Worm (Caenorhabditis elegans) whole organism, mixed stage, embryonic: ENCODE results near the gene K11D12.14.

Experiments
- M03D4.4 ChIP-seq: sonication (generic microtip); optimal IDR thresholded peaks from 2 replicates; lab custom pipeline; 2017; ENCODE audit warnings: mild to moderate bottlenecking, missing genetic modification characterization, missing compliant biosample characterization
- bed-3 ChIP-seq: fragments of 200-800 bp; sonication (Bioruptor generic); optimal IDR thresholded peaks from 3 replicates; lab custom pipeline; 2018; ENCODE audit warnings: mild to moderate bottlenecking, missing genetic modification characterization, moderate library complexity, missing compliant biosample characterization
- blmp-1 ChIP-seq: fragments of 150-350 bp; optimal IDR thresholded peaks from 2 replicates; lab custom pipeline; 2014; ENCODE audit warnings: missing biosample characterization, missing genetic modification characterization
- ceh-39 ChIP-seq: fragments of 150-350 bp; optimal IDR thresholded peaks from 2 replicates; lab custom pipeline; 2014; ENCODE audit warnings: missing biosample characterization, missing genetic modification characterization
- ceh-43 ChIP-seq: fragments of 200-800 bp; sonication (Bioruptor generic); optimal IDR thresholded peaks from 2 replicates; lab custom pipeline; 2018; ENCODE audit warnings: mild to moderate bottlenecking, missing genetic modification characterization, moderate library complexity, missing compliant biosample characterization
- ceh-83 ChIP-seq: fragments of 200-800 bp; sonication (Bioruptor generic); optimal IDR thresholded peaks from 2 replicates; lab custom pipeline; 2018; ENCODE audit warnings: mild to moderate bottlenecking, missing genetic modification characterization, missing compliant biosample characterization
- cnd-1 ChIP-seq: fragments of 200-800 bp; sonication (Bioruptor generic); optimal IDR thresholded peaks from 2 replicates; lab custom pipeline; 2018; ENCODE audit warnings: mild to moderate bottlenecking, missing genetic modification characterization, missing compliant biosample characterization
- drap-1 ChIP-seq: fragments of 200-800 bp; sonication (Bioruptor generic); optimal IDR thresholded peaks from 3 replicates; lab custom pipeline; 2018; ENCODE audit warnings: mild to moderate bottlenecking, missing genetic modification characterization, missing compliant biosample characterization
- elt-1 ChIP-seq: sonication (generic microtip); optimal IDR thresholded peaks from 2 replicates; lab custom pipeline; 2017; ENCODE audit warnings: missing genetic modification characterization, mild to moderate bottlenecking, missing compliant biosample characterization, antibody characterized with exemption, moderate library complexity, borderline replicate concordance; ENCODE audit not compliant: insufficient read depth
- elt-3 ChIP-seq: fragments of 150-350 bp; optimal IDR thresholded peaks from 2 replicates; lab custom pipeline; 2014; ENCODE audit warnings: missing biosample characterization, missing genetic modification characterization
- flh-1 ChIP-seq: fragments of 200-800 bp; sonication (Bioruptor generic); optimal IDR thresholded peaks from 2 replicates; lab custom pipeline; 2018; ENCODE audit warnings: mild to moderate bottlenecking, missing genetic modification characterization, moderate library complexity, missing compliant biosample characterization
- ham-2 ChIP-seq: fragments of 200-800 bp; sonication (Bioruptor generic); optimal IDR thresholded peaks from 2 replicates; lab custom pipeline; 2018; ENCODE audit warnings: mild to moderate bottlenecking, missing genetic modification characterization, missing compliant biosample characterization
- hlh-1 ChIP-seq: fragments of 150-350 bp; optimal IDR thresholded peaks from 2 replicates; lab custom pipeline; 2014; ENCODE audit warnings: missing biosample characterization, missing genetic modification reagents, missing genetic modification characterization
- lin-13 ChIP-seq: fragments of 150-350 bp; optimal IDR thresholded peaks from 2 replicates; lab custom pipeline; 2014; ENCODE audit warnings: missing biosample characterization, missing genetic modification characterization
- lin-32 ChIP-seq: fragments of 200-800 bp; sonication (Bioruptor generic); optimal IDR thresholded peaks from 2 replicates; lab custom pipeline; 2018; ENCODE audit warnings: mild to moderate bottlenecking, missing genetic modification characterization, missing compliant biosample characterization
- lsy-2 ChIP-seq: fragments of 150-350 bp; optimal IDR thresholded peaks from 2 replicates; lab custom pipeline; 2014; ENCODE audit warnings: missing biosample characterization, missing genetic modification characterization
- mab-5 ChIP-seq: fragments of 150-350 bp; optimal IDR thresholded peaks from 2 replicates; lab custom pipeline; 2014; ENCODE audit warnings: missing biosample characterization, missing genetic modification characterization
- mep-1 ChIP-seq: fragments of 150-350 bp; optimal IDR thresholded peaks from 2 replicates; lab custom pipeline; 2017; ENCODE audit warnings: missing biosample characterization, missing genetic modification reagents, missing genetic modification characterization, inconsistent platforms
- nhr-12 ChIP-seq: fragments of 150-350 bp; optimal IDR thresholded peaks from 2 replicates; lab custom pipeline; 2014; ENCODE audit warnings: missing biosample characterization, missing genetic modification characterization
- nhr-2 ChIP-seq: fragments of 150-350 bp; optimal IDR thresholded peaks from 2 replicates; lab custom pipeline; 2014; ENCODE audit warnings: missing biosample characterization, missing genetic modification characterization
- nhr-237 ChIP-seq: fragments of 150-350 bp; optimal IDR thresholded peaks from 2 replicates; lab custom pipeline; 2014; ENCODE audit warnings: missing biosample characterization, missing genetic modification characterization
- nhr-28 ChIP-seq: fragments of 150-350 bp; optimal IDR thresholded peaks from 2 replicates; lab custom pipeline; 2014; ENCODE audit warnings: missing biosample characterization, missing genetic modification characterization
- pha-4 ChIP-seq: fragments of 150-350 bp; optimal IDR thresholded peaks from 2 replicates; lab custom pipeline; 2018; ENCODE audit warnings: missing biosample characterization, missing genetic modification reagents, missing genetic modification characterization
- sem-2 ChIP-seq: fragments of 200-800 bp; sonication (Bioruptor generic); optimal IDR thresholded peaks from 2 replicates; lab custom pipeline; 2018; ENCODE audit warnings: mild to moderate bottlenecking, missing genetic modification characterization, missing compliant biosample characterization
- snpc-4 ChIP-seq: fragments of 150-350 bp; optimal IDR thresholded peaks from 2 replicates; lab custom pipeline; 2014; ENCODE audit warnings: missing biosample characterization, missing genetic modification characterization
- tbx-8 ChIP-seq: fragments of 200-800 bp; sonication (Bioruptor generic); optimal IDR thresholded peaks from 2 replicates; lab custom pipeline; 2018; ENCODE audit warnings: mild to moderate bottlenecking, missing genetic modification characterization, moderate library complexity, missing compliant biosample characterization
- unc-120 ChIP-seq: sonication (generic microtip); optimal IDR thresholded peaks from 2 replicates; lab custom pipeline; 2017; ENCODE audit warnings: missing genetic modification characterization, missing compliant biosample characterization; ENCODE audit not compliant: poor library complexity, severe bottlenecking
- unc-39 ChIP-seq: fragments of 150-350 bp; optimal IDR thresholded peaks from 2 replicates; lab custom pipeline; 2014; ENCODE audit warnings: missing biosample characterization, missing genetic modification characterization
- unc-62 ChIP-seq: fragments of 150-350 bp; optimal IDR thresholded peaks from 2 replicates; lab custom pipeline; 2014; ENCODE audit warnings: missing biosample characterization, missing genetic modification reagents, missing genetic modification characterization
- zip-8 ChIP-seq: fragments of 150-350 bp; optimal IDR thresholded peaks from 2 replicates; lab custom pipeline; 2014; ENCODE audit warnings: missing biosample characterization, missing genetic modification characterization

Gene K11D12.14

ce11 chrV:5072082-5072481, 22.6 kb downstream of the K11D12.14 start, which contains the start of gene Y58A7A.2:
Gene Y58A7A.2 (minus strand): TSS chrV:5072182.
- TF ChIP-seq pha-4 (tag; lab: Kevin White, UChicago) (no peak), lin-32 (no peak), blmp-1 (no peak), lsy-2 (tag; lab: Kevin White, UChicago) (no peak), mab-5 (tag; lab: Kevin White, UChicago) (no peak), nhr-237 (tag; lab: Kevin White, UChicago) (no peak), nhr-12 (tag; lab: Kevin White, UChicago) (no peak), M03D4.4 (tag; lab: Kevin White, UChicago) (no peak), unc-120 (no peak), bed-3 (GFP tag; lab: Kevin White, UChicago) (no peak), hlh-1 (tag; lab: Kevin White, UChicago) (no peak), mep-1 (no peak), unc-62 (GFP tag; lab: Kevin White, UChicago) (no peak), snpc-4 (tag; lab: Kevin White, UChicago) (no peak), nhr-28 (tag; lab: Kevin White, UChicago) (no peak), drap-1 (no peak), ham-2 (GFP tag; lab: Kevin White, UChicago) (no peak)

ce11 chrV:5080853-5081338, 31.5 kb downstream of the K11D12.14 start, which contains the start of gene Y58A7A.3:
Gene Y58A7A.3 (minus strand): TSS chrV:5080903.
- peak; percentile 1 for TF ChIP-seq zip-8 (tag; lab: Kevin White, UChicago)
- TF ChIP-seq cnd-1 (tag; lab: Kevin White, UChicago): no peak
- no peak for TF ChIP-seq sem-2
- peak; percentile 86 for TF ChIP-seq elt-3 (tag; lab: Kevin White, UChicago)

ce11 chrV:5084957-5085465, 35.6 kb downstream of the K11D12.14 start, which contains the start of gene Y58A7A.4:
Gene Y58A7A.4 (minus strand): TSS chrV:5085007.
- no peak for TF ChIP-seq elt-1 (tag; lab: Kevin White, UChicago)
- no peak for TF ChIP-seq tbx-8 (GFP tag; lab: Kevin White, UChicago)
- no peak for TF ChIP-seq lsy-2 (tag; lab: Kevin White, UChicago)
- no peak for TF ChIP-seq unc-39 (tag; lab: Kevin White, UChicago)
- TF ChIP-seq lin-13 (tag; lab: Kevin White, UChicago): no peak
- no peak for TF ChIP-seq flh-1
- no peak for TF ChIP-seq snpc-4 (tag; lab: Kevin White, UChicago)
- TF ChIP-seq hlh-1 (tag; lab: Kevin White, UChicago): no peak
- TF ChIP-seq mab-5 (tag; lab: Kevin White, UChicago): no peak

DNA sequence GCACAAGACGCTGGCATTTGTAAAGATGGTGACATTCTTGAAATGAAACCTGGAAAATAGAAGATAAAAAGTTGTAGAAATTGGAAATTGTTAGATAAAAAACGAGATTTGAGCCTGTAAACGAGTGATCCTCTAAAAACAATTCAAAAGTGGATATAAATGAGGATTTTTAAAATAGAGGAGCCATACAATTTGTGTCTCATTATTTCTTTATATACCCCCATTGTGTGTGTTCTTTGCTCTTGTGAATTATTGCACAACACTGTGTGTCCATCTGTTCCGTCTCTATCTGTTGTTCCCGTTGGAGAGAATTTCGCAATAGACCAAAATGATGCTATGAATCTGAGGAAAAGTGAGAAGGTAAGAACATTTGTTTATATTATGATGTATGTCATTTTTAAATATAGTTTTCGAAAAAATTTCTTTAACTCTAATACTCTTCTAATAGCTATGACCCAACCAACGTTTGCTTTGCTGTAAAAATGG, 37.5 kb downstream of the K11D12.14 start, which contains the start of gene Y58A7A.5:
Y58A7A.5 (minus strand) TSS at position 51 of the 486 bp plus-strand sequence.
- TF ChIP-seq zip-8 (tag; lab: Kevin White, UChicago) (peak; percentile 15), ceh-83 (no peak)

ce11 chrV:5088311-5088710, 38.9 kb downstream of the K11D12.14 start:
- TF ChIP-seq flh-1: no peak

DNA sequence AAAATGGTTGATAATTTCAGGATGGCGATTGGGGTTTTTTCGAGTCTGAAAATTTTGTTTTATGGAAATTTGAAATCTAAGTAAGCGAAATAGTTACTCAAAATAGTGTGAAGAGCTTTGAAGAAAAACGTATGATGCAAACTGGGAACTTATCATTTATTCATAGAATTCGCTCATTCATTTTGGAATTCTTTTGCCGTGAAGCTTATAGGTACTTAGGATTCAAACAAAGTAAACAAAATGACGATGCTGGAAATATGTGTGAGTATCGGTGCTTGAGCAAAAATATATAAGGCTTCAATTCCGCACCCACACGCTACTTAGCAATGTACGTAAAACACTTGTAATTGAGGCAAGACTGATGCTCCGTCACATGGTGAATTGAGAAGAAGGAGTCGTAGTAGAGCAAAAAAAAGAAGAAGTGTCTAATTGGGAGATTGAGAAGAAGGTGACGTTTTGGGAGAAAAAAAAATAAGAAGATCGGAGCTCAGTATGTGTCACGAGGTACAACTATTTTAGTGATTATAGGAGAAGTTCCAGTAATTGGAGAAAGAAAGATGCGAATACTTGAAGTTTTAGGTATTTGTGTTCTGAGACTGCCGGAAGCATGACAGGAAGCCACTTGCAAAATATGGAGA, 40.2 kb downstream of the K11D12.14 start, which contains the start of gene glb-32:
glb-32 (minus strand) TSS at position 51 of the 638 bp plus-strand sequence.
- TF ChIP-seq ceh-39 (tag; lab: Kevin White, UChicago) (no peak), snpc-4 (tag; lab: Kevin White, UChicago) (no peak), pha-4 (tag; lab: Kevin White, UChicago) (no peak), lsy-2 (tag; lab: Kevin White, UChicago) (no peak), ceh-83 (no peak), mep-1 (no peak), drap-1 (no peak), mab-5 (tag; lab: Kevin White, UChicago) (no peak), flh-1 (no peak), unc-62 (GFP tag; lab: Kevin White, UChicago) (no peak), nhr-2 (tag; lab: Kevin White, UChicago) (no peak), nhr-12 (tag; lab: Kevin White, UChicago) (no peak), ceh-43 (GFP tag; lab: Kevin White, UChicago) (no peak), ham-2 (GFP tag; lab: Kevin White, UChicago) (no peak), elt-1 (tag; lab: Kevin White, UChicago) (no peak), tbx-8 (GFP tag; lab: Kevin White, UChicago) (no peak), unc-120 (no peak), lin-32 (no peak)
